Fruit fly (Drosophila melanogaster) whole organism, pupa: Measurements from ENCODE around the gene CG14450.
"Not testable (repeated sequence)": the region's sequence is repeated elsewhere in the genome, so short reads cannot be mapped to it uniquely, and the experiment has no call there.

ENCODE experiments used
- CG10348 ChIP-seq: fragments of 200-800 bp; sonication (Bioruptor generic); IDR thresholded peaks from 2 replicates; pipeline ENCODE4 v1.3.6; 2022; ENCODE audit warnings: missing biosample characterization, missing genetic modification characterization
- CG12605 ChIP-seq: fragments of 200-800 bp; sonication (Bioruptor generic); IDR thresholded peaks from 2 replicates; pipeline ENCODE4 v1.3.6; 2022; ENCODE audit warnings: missing biosample characterization, missing genetic modification characterization
- CG13204 ChIP-seq: fragments of 200-800 bp; sonication (Bioruptor generic); optimal IDR thresholded peaks from 2 replicates; lab custom pipeline; 2018; ENCODE audit warnings: missing biosample characterization, mild to moderate bottlenecking, missing genetic modification characterization, moderate library complexity
- CG15710 ChIP-seq: fragments of 200-800 bp; sonication (Bioruptor generic); optimal IDR thresholded peaks from 2 replicates; lab custom pipeline; 2018; ENCODE audit warnings: missing biosample characterization, mild to moderate bottlenecking, missing genetic modification characterization, moderate library complexity
- CG17806 ChIP-seq: fragments of 200-800 bp; sonication (Bioruptor generic); optimal IDR thresholded peaks from 2 replicates; lab custom pipeline; 2018; ENCODE audit warnings: missing biosample characterization, mild to moderate bottlenecking, missing genetic modification characterization, moderate library complexity
- CG32121 ChIP-seq: fragments of 200-800 bp; sonication (Bioruptor generic); IDR thresholded peaks from 2 replicates; pipeline ENCODE4 v1.3.6; 2022; ENCODE audit warnings: missing biosample characterization, missing genetic modification characterization
- CG34367 ChIP-seq: fragments of 200-800 bp; sonication (Bioruptor generic); optimal IDR thresholded peaks from 2 replicates; lab custom pipeline; 2018; ENCODE audit warnings: missing biosample characterization, mild to moderate bottlenecking, missing genetic modification characterization
- CG4496 ChIP-seq: fragments of 200-800 bp; sonication (Bioruptor generic); IDR thresholded peaks from 3 replicates; pipeline ENCODE4 v1.3.6; 2022; ENCODE audit warnings: missing biosample characterization, missing genetic modification characterization
- CG8159 ChIP-seq: fragments of 200-800 bp; sonication (Bioruptor generic); optimal IDR thresholded peaks from 3 replicates; lab custom pipeline; 2018; ENCODE audit warnings: missing biosample characterization, mild to moderate bottlenecking, missing genetic modification characterization, moderate library complexity
- CG8301 ChIP-seq: fragments of 200-800 bp; sonication (Bioruptor generic); optimal IDR thresholded peaks from 2 replicates; lab custom pipeline; 2018; ENCODE audit warnings: missing biosample characterization, mild to moderate bottlenecking, missing genetic modification characterization
- CG9948 ChIP-seq: fragments of 200-800 bp; sonication (Bioruptor generic); optimal IDR thresholded peaks from 2 replicates; lab custom pipeline; 2018; ENCODE audit warnings: missing biosample characterization, mild to moderate bottlenecking, missing genetic modification characterization, moderate library complexity
- D1 ChIP-seq: fragments of 200-800 bp; sonication (Bioruptor generic); optimal IDR thresholded peaks from 2 replicates; lab custom pipeline; 2018; ENCODE audit warnings: missing biosample characterization, mild to moderate bottlenecking, missing genetic modification characterization, moderate library complexity
- EcR ChIP-seq: fragments of 200-800 bp; sonication (Bioruptor generic); optimal IDR thresholded peaks from 3 replicates; lab custom pipeline; 2019; ENCODE audit warnings: missing biosample characterization, missing genetic modification characterization, mild to moderate bottlenecking, moderate library complexity, missing genetic modification reagents
- Ets98B ChIP-seq: fragments of 200-800 bp; sonication (Bioruptor generic); IDR thresholded peaks from 2 replicates; pipeline ENCODE4 v1.3.6; 2022; ENCODE audit warnings: missing biosample characterization, missing genetic modification characterization
- Pif1A ChIP-seq: fragments of 200-800 bp; sonication (Bioruptor generic); optimal IDR thresholded peaks from 3 replicates; lab custom pipeline; 2016; ENCODE audit warnings: missing biosample characterization, missing genetic modification characterization
- Pif1B ChIP-seq: fragments of 200-800 bp; sonication (Bioruptor generic); optimal IDR thresholded peaks from 3 replicates; lab custom pipeline; 2016; ENCODE audit warnings: missing biosample characterization, missing genetic modification characterization
- Snoo ChIP-seq: fragments of 200-800 bp; sonication (Bioruptor generic); optimal IDR thresholded peaks from 3 replicates; lab custom pipeline; 2017; ENCODE audit warnings: missing biosample characterization, mild to moderate bottlenecking, missing genetic modification characterization, inconsistent platforms
- fd96Ca ChIP-seq: fragments of 200-800 bp; sonication (Bioruptor generic); IDR thresholded peaks from 3 replicates; pipeline ENCODE4 v1.3.6; 2022; ENCODE audit warnings: missing biosample characterization, missing genetic modification characterization
- gl ChIP-seq: fragments of 200-800 bp; sonication (Bioruptor generic); optimal IDR thresholded peaks from 2 replicates; lab custom pipeline; 2018; ENCODE audit warnings: missing biosample characterization, mild to moderate bottlenecking, missing genetic modification characterization
- rn ChIP-seq: fragments of 200-800 bp; sonication (Bioruptor generic); IDR thresholded peaks from 2 replicates; pipeline ENCODE4 v1.3.6; 2022; ENCODE audit warnings: missing biosample characterization, missing genetic modification characterization

CG14450 gene

DNA sequence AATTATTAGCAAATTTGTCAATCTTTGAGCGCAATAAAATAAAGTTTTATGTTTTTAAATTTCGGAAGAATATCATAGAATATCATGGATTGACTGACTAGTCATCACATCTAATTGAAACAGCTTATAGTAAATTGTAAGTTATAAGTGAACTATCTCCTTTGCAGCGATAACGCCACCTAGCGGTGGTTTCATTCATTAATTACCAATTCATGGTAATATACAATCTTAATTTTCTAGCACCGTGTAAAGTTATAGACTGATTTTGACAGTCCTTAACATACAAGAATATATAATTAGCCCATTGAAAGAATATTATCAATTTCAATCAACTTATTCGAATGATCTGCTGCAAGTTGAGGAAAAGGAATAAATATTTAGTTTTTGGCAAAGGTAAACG is 14.0 kb downstream of the CG14450 start:
- TF ChIP-seq gl (tag; lab: Kevin White, UChicago): no peak
- TF ChIP-seq CG32121 (GFP tag; lab: Robert Waterston, UW): no peak
- no peak for TF ChIP-seq CG4496 (GFP tag; lab: Robert Waterston, UW)
- TF ChIP-seq Snoo (tag; lab: Kevin White, UChicago): no peak
- TF ChIP-seq CG10348 (GFP tag; lab: Robert Waterston, UW): no peak
- no peak for TF ChIP-seq CG15710 (tag; lab: Kevin White, UChicago)
- TF ChIP-seq EcR (GFP tag; lab: Kevin White, UChicago): no peak
- TF ChIP-seq Ets98B (GFP tag; lab: Robert Waterston, UW): no peak
- no peak for TF ChIP-seq CG8301 (tag; lab: Kevin White, UChicago)
- TF ChIP-seq CG12605 (GFP tag; lab: Robert Waterston, UW): no peak
- TF ChIP-seq fd96Ca (GFP tag; lab: Robert Waterston, UW): no peak
- TF ChIP-seq CG17806 (tag; lab: Kevin White, UChicago): no peak
- TF ChIP-seq, all 21 proteins: peak for 0

DNA sequence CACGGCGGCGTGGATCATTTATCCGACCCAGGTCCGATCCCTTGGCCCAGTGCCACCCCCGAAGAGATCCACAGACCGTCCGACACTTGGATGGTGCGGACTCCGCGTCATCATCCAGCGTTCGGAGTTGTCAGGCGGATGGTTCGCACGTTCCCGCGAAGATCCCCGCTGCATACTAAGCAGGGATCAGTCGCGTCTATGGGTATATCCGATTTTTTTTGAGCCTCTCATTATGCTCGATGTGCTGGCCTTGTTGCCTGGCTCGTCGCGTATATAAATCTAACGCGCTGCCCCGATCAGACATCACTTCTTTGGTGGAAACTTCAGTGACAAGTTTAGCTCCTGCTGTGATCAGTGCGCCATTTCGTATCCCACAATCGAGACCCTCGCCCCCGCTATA is 15.7 kb downstream of the CG14450 start, which contains the start of gene CG11370:
TSS of gene CG11370 (plus strand) at position 301 of the 400 bp plus-strand sequence.
- TF ChIP-seq CG34367 (no peak), EcR (GFP tag; lab: Kevin White, UChicago) (no peak), CG8301 (tag; lab: Kevin White, UChicago) (no peak), CG9948 (tag; lab: Kevin White, UChicago) (no peak), Pif1A (GFP tag; lab: Kevin White, UChicago) (no peak), Snoo (tag; lab: Kevin White, UChicago) (no peak), Pif1B (GFP tag; lab: Kevin White, UChicago) (no peak)

DNA sequence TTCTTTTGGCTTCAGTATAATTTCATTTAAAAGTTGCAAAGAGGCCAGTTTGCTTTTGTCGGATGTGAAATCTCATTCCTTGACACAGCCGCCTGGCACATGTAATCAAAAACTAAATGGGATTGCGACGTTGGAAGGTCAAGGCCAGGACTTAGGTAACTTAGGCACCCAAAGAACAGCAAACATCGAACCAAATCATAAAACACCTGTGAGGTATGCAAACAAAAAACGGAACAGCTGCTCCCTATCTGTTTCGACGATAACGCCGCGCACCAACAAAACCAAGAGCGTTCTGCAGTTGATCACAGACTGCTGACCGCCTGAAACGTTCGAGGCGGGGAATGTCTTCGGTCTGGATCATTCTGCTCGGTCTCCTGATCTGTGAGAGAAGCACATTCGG is 28.5 kb downstream of the CG14450 start, which contains the start of gene CG45116:
TSS of gene CG45116 (plus strand) at position 301 of the 400 bp plus-strand sequence.
- TF ChIP-seq CG34367 (no peak), Ets98B (GFP tag; lab: Robert Waterston, UW) (no peak), fd96Ca (GFP tag; lab: Robert Waterston, UW) (no peak), Snoo (tag; lab: Kevin White, UChicago) (no peak), CG4496 (GFP tag; lab: Robert Waterston, UW) (no peak), CG10348 (GFP tag; lab: Robert Waterston, UW) (no peak), rn (GFP tag; lab: Robert Waterston, UW) (no peak), CG13204 (GFP tag; lab: Kevin White, UChicago) (no peak), Pif1B (GFP tag; lab: Kevin White, UChicago) (no peak), Pif1A (GFP tag; lab: Kevin White, UChicago) (no peak)

DNA sequence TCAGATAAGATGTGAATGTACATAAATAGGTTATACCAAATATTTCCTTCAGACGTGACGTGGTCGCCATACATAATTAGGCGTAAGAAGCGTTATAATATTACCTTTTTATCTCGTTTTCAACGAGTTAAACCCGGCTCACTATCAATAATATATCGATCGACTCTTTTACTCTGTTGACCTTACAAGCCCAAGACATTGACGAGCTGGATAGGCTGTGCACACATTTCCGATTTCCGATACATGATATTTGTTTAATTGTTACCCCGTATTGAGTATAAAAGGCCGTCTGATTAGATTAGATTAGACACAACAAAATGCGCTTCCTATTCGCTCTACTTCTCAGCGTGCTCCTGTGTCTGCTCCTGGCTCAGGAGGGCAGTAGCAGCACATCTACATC is 30.7 kb downstream of the CG14450 start, which contains the start of gene CG32453:
TSS of gene CG32453 (plus strand) at position 301 of the 400 bp plus-strand sequence.
- not testable (repeated sequence) for TF ChIP-seq Snoo (tag; lab: Kevin White, UChicago); Ets98B (GFP tag; lab: Robert Waterston, UW); CG32121 (GFP tag; lab: Robert Waterston, UW)

- TF ChIP-seq CG8301 (tag; lab: Kevin White, UChicago): no peak
- TF ChIP-seq CG34367: no peak
- no peak for TF ChIP-seq gl (tag; lab: Kevin White, UChicago)
- no peak for TF ChIP-seq Ets98B (GFP tag; lab: Robert Waterston, UW)
- TF ChIP-seq CG17806 (tag; lab: Kevin White, UChicago): no peak
- no peak for TF ChIP-seq fd96Ca (GFP tag; lab: Robert Waterston, UW)
- TF ChIP-seq CG9948 (tag; lab: Kevin White, UChicago): no peak
Measured at dm6 chr3L:22695653-22696052, 31.9 kb downstream of the CG14450 start, which contains the start of gene CG14452. CG14452 (plus strand) TSS chr3L:22695953.

DNA sequence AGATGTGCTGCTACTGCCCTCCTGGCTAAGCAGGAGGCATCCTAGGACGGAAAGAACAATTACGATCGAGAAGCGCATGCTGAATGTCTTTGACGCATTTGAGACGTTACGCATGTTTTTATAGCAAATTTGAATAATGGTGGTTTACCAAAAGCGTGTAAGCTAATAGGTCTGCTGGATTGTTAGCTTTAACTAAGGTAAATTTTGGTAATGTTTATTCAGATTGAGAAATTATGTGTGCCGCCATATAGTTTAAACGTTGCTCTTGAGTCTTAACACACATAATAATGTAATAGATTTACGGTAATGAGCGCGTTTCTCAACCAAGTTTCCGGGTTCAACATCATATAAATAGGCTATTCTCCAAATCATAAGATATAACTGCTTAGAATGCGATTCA is 33.9 kb downstream of the CG14450 start, which contains the start of the genes CG12546 and CG14453:
TSS of gene CG12546 (minus strand) at position 101 of the 400 bp plus-strand sequence.
TSS of gene CG14453 (plus strand) at position 372 of the 400 bp plus-strand sequence.
- TF ChIP-seq CG9948 (tag; lab: Kevin White, UChicago) (no peak), CG8159 (tag; lab: Kevin White, UChicago) (no peak), Pif1A (GFP tag; lab: Kevin White, UChicago) (no peak), Snoo (tag; lab: Kevin White, UChicago) (no peak), rn (GFP tag; lab: Robert Waterston, UW) (no peak), Ets98B (GFP tag; lab: Robert Waterston, UW) (no peak), CG32121 (GFP tag; lab: Robert Waterston, UW) (no peak), fd96Ca (GFP tag; lab: Robert Waterston, UW) (no peak), Pif1B (GFP tag; lab: Kevin White, UChicago) (no peak), CG15710 (tag; lab: Kevin White, UChicago) (no peak), CG4496 (GFP tag; lab: Robert Waterston, UW) (no peak), D1 (tag; lab: Kevin White, UChicago) (no peak), CG17806 (tag; lab: Kevin White, UChicago) (no peak), CG10348 (GFP tag; lab: Robert Waterston, UW) (no peak), gl (tag; lab: Kevin White, UChicago) (no peak)

- not testable (repeated sequence) for TF ChIP-seq CG12605, CG32121, fd96Ca (GFP tag; lab: Robert Waterston, UW)
- TF ChIP-seq, all 21 proteins: peak for 0; not testable (repeated sequence) for 21
Measured at dm6 chr3L:22692428-22692827, 35.2 kb downstream of the CG14450 start, which contains the start of gene CG14454. CG14454 (minus strand) TSS chr3L:22692528.
